Fruit fly (Drosophila melanogaster): ENCODE measurements around the gene Nepl5.

Gene Nepl5

DNA sequence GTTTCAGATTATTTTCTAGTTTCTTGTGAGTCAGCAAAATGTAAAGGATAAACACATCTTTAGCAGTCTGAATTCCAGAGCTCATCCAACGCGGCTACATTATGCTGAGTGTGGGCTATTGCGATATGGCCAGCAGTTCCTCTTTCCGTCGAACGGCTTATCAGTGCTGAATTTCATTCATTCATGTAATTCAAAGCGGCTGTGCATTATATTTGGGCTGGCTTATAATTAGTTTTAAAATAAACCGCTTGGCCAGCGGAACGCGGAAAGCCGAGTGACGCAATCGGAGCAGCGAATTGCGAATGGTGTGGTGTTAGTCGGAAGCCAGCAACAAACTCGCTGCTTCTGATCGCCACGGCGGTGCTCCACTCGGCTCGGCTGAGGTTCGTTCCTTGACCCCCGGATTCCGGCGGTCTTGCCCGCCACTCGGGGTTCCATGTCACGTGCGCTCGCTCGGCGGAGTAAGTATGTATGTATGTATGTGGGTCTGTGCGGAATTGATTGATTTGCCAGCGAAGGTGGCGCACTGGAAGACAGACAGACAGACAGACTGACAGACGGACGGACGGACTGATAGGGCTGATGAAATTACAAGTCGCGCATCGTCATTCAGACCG lies 9.9 kb upstream of the Nepl5 start (continued):
- TF ChIP-seq H15 (GFP tag; IDR thresholded peaks at IDR 0.05) (no peak), Med (GFP tag) (peak; percentile 14), CG31388 (GFP tag; optimal IDR thresholded peaks at IDR 0.05) (no peak), Myb (GFP tag; optimal IDR thresholded peaks at IDR 0.05) (no peak), pb (GFP tag; optimal IDR thresholded peaks at IDR 0.05) (no peak), maf-S (GFP tag; optimal IDR thresholded peaks at IDR 0.05) (no peak), CG4730 (GFP tag; IDR thresholded peaks at IDR 0.05) (no peak), Atf3 (GFP tag; optimal IDR thresholded peaks at IDR 0.05) (no peak), Side (GFP tag; optimal IDR thresholded peaks at IDR 0.05) (no peak), ab (GFP tag; optimal IDR thresholded peaks at IDR 0.05) (no peak)

dm6 chr2L:6372088-6372487 lies 9.0 kb upstream of the Nepl5 start, which contains the start of gene slam:
Gene slam, plus strand, starts transcription at chr2L:6372388.
- no peak for TF ChIP-seq pnt (GFP tag; optimal IDR thresholded peaks at IDR 0.05)
- TF ChIP-seq twi (tag; optimal IDR thresholded peaks at IDR 0.05): no peak
- TF ChIP-seq CG4404 (GFP tag; IDR thresholded peaks at IDR 0.05): no peak
- TF ChIP-seq bigmax (GFP tag; optimal IDR thresholded peaks at IDR 0.05): no peak
- no peak for TF ChIP-seq CG14050 (GFP tag; IDR thresholded peaks at IDR 0.05)
- TF ChIP-seq CG16779 (GFP tag; IDR thresholded peaks at IDR 0.05): no peak
- no peak for TF ChIP-seq inv (GFP tag; IDR thresholded peaks at IDR 0.05; ENCODE audit: partially characterized antibody)
- TF ChIP-seq CG9215 (GFP tag; IDR thresholded peaks at IDR 0.05): no peak
- TF ChIP-seq aop (GFP tag; IDR thresholded peaks at IDR 0.05): no peak
- no peak for TF ChIP-seq dmrt99B (tag; optimal IDR thresholded peaks at IDR 0.05)
- no peak for TF ChIP-seq CG6175 (GFP tag; IDR thresholded peaks at IDR 0.05)
- no peak for TF ChIP-seq tup (GFP tag; optimal IDR thresholded peaks at IDR 0.05)
- TF ChIP-seq bab2 (GFP tag; optimal IDR thresholded peaks at IDR 0.05): no peak
- TF ChIP-seq abd-A (tag; optimal IDR thresholded peaks at IDR 0.05): no peak
- no peak for TF ChIP-seq nom (GFP tag; optimal IDR thresholded peaks at IDR 0.05)
- no peak for TF ChIP-seq CG12104 (GFP tag; optimal IDR thresholded peaks at IDR 0.05)
- no peak for TF ChIP-seq Lim3 (GFP tag; IDR thresholded peaks at IDR 0.05)

dm6 chr2L:6373141-6373540 lies 7.9 kb upstream of the Nepl5 start:
- peak in 1 of 2 experiments; percentile 10 for TF ChIP-seq tll (GFP tag; optimal IDR thresholded peaks at IDR 0.05)
- no peak for TF ChIP-seq jumu (GFP tag; optimal IDR thresholded peaks at IDR 0.05)
- peak; percentile 14 for TF ChIP-seq CG7271 (tag; optimal IDR thresholded peaks at IDR 0.05)
- peak; percentile 49 for TF ChIP-seq cad (GFP tag; optimal IDR thresholded peaks at IDR 0.05)
- no peak for TF ChIP-seq bsh (GFP tag; optimal IDR thresholded peaks at IDR 0.05)
- TF ChIP-seq zen (tag; optimal IDR thresholded peaks at IDR 0.05): peak; percentile 95

- no peak for TF ChIP-seq CG1233 (GFP tag; optimal IDR thresholded peaks at IDR 0.05)
- peak; percentile 18 for TF ChIP-seq CG18599 (GFP tag; optimal IDR thresholded peaks at IDR 0.05)
- no peak for TF ChIP-seq HmgZ (tag; optimal IDR thresholded peaks at IDR 0.05)
- peak; percentile 4 for TF ChIP-seq Ets65A (GFP tag)
- TF ChIP-seq zen (tag; optimal IDR thresholded peaks at IDR 0.05): peak; percentile 2
- 0 out of 2 replicates have a peak, but pooled peaks have one; percentile 24 for TF ChIP-seq sob (GFP tag; IDR thresholded peaks at IDR 0.05)
- no peak for TF ChIP-seq CG1603 (tag; optimal IDR thresholded peaks at IDR 0.05)
- TF ChIP-seq Bteb2 (GFP tag; optimal IDR thresholded peaks at IDR 0.05): no peak
- TF ChIP-seq sens (GFP tag): peak; percentile 62
- TF ChIP-seq lmd (GFP tag; IDR thresholded peaks at IDR 0.05): peak; percentile 33; the same call in 1 of the 2 replicates
- TF ChIP-seq CG9817 (tag; optimal IDR thresholded peaks at IDR 0.05): no peak
- no peak for TF ChIP-seq prd (optimal IDR thresholded peaks at IDR 0.05)
- TF ChIP-seq prd (GFP tag; IDR thresholded peaks at IDR 0.05): peak; percentile 50; the same call in 1 of the 3 replicates
- TF ChIP-seq CG10366 (GFP tag; IDR thresholded peaks at IDR 0.05): 0 out of 2 replicates have a peak, but pooled peaks have one; percentile 17
- 0 out of 3 replicates have a peak, but pooled peaks have one; percentile 27 for TF ChIP-seq ci (GFP tag; IDR thresholded peaks at IDR 0.05)
- TF ChIP-seq lab (GFP tag; optimal IDR thresholded peaks at IDR 0.05): peak; percentile 23
- TF ChIP-seq slbo (GFP tag; IDR thresholded peaks at IDR 0.05): peak; percentile 17; the same call in 1 of the 2 replicates
Measured at dm6 chr2L:6379197-6379596, 1.9 kb upstream of the Nepl5 start.

Measured in whole organism, embryonic.